Worm (Caenorhabditis elegans): ENCODE data around the gene pals-38.

DNA sequence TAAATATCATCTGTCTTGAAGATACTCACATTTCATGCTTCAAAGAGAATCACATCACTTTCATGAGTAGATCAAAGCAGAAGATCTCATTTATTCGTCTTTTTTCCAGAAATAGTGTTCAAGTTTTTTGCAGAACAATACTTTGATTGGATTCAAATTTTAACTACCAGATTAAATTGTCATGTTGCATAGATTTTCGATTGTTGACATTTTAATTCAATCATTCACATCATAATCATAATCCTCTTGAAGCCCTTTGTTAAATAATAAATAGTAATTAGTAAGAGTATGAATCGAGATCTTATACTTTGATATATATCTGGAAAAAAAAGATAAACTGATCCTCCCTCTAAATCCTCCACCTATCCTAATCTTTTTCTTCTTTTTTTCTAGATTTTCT lies 19.0 kb downstream of the pals-38 start:
- TF ChIP-seq R02D3.7 (tag; optimal IDR thresholded peaks at IDR 0.05) (no peak), pha-4 (tag; optimal IDR thresholded peaks at IDR 0.05) (no peak), ZK546.5 (tag; optimal IDR thresholded peaks at IDR 0.05) (no peak)

Measured in whole organism, L3 larva.